Worm (Caenorhabditis elegans) whole organism, young adult: ENCODE measurements around the gene srxa-18.
A peak's percentile ranks its signal among the peaks of the same experiment; 100 is the strongest.

Source experiments
- B0035.1 ChIP-seq: sonication (generic microtip); optimal IDR thresholded peaks from 2 replicates; lab custom pipeline; 2016; ENCODE audit warnings: missing genetic modification characterization, mild to moderate bottlenecking, missing compliant biosample characterization, missing genotype, missing genetic modification reagents
- B0336.3 ChIP-seq: fragments of 200-800 bp; sonication (Bioruptor generic); IDR thresholded peaks from 2 replicates; pipeline ENCODE4 v1.3.6; 2022; ENCODE audit warnings: missing genetic modification characterization, missing compliant biosample characterization
- C06A6.2 ChIP-seq: fragments of 200-800 bp; sonication (Bioruptor generic); conservative IDR thresholded peaks from 2 replicates; pipeline ENCODE4 v1.3.6; 2022; ENCODE audit warnings: missing genetic modification characterization, missing compliant biosample characterization
- Y53G8AR.9 ChIP-seq: fragments of 200-800 bp; sonication (Bioruptor generic); conservative IDR thresholded peaks from 2 replicates; pipeline ENCODE4 v1.3.6; 2022; ENCODE audit warnings: missing genetic modification reagents, missing genetic modification characterization, missing compliant biosample characterization
- Y79H2A.3 ChIP-seq: fragments of 200-800 bp; sonication (Bioruptor generic); conservative IDR thresholded peaks from 2 replicates; pipeline ENCODE4 v1.3.6; 2022; ENCODE audit warnings: missing genetic modification reagents, missing genetic modification characterization, missing compliant biosample characterization
- Y95B8A.8 ChIP-seq: fragments of 200-800 bp; sonication (Bioruptor generic); IDR thresholded peaks from 2 replicates; pipeline ENCODE4 v1.3.6; 2022; ENCODE audit warnings: missing genetic modification reagents, missing genetic modification characterization, missing compliant biosample characterization
- attf-3 ChIP-seq: fragments of 200-800 bp; sonication (Bioruptor generic); conservative IDR thresholded peaks from 2 replicates; pipeline ENCODE4 v1.3.6; 2022; ENCODE audit warnings: missing genetic modification reagents, missing genetic modification characterization, missing compliant biosample characterization
- attf-6 ChIP-seq: fragments of 200-800 bp; sonication (Bioruptor generic); IDR thresholded peaks from 2 replicates; pipeline ENCODE4 v1.3.6; 2022; ENCODE audit warnings: missing genetic modification reagents, missing genetic modification characterization, missing compliant biosample characterization
- cebp-1 ChIP-seq, 2 experiments: fragments of 200-800 bp in 1 of 2; sonication (Bioruptor generic) in 1 of 2; sonication (generic microtip) in 1 of 2; IDR thresholded peaks in 1 of 2; optimal IDR thresholded peaks in 1 of 2; 2 replicates each; pipeline versions ENCODE4 v1.3.6 to Lab custom; 2017 to 2022; ENCODE audit warnings: missing compliant biosample characterization in 2 of 2, missing genetic modification characterization in 2 of 2, mild to moderate bottlenecking in 1 of 2, missing genetic modification reagents in 1 of 2, moderate library complexity in 1 of 2
- chd-7 ChIP-seq: sonication (generic microtip); optimal IDR thresholded peaks from 2 replicates; lab custom pipeline; 2016; ENCODE audit warnings: mild to moderate bottlenecking, missing genetic modification characterization, moderate library complexity, missing compliant biosample characterization
- dpff-1 ChIP-seq: sonication (generic microtip); optimal IDR thresholded peaks from 2 replicates; lab custom pipeline; 2017; ENCODE audit warnings: mild to moderate bottlenecking, missing genetic modification characterization, missing compliant biosample characterization
- efl-1 ChIP-seq: fragments of 150-350 bp; optimal IDR thresholded peaks from 2 replicates; lab custom pipeline; 2014; ENCODE audit warnings: missing biosample characterization, missing genetic modification reagents, missing genetic modification characterization
- egl-44 ChIP-seq: fragments of 200-800 bp; sonication (Bioruptor generic); IDR thresholded peaks from 2 replicates; pipeline ENCODE4 v1.3.6; 2022; ENCODE audit warnings: missing genetic modification reagents, missing genetic modification characterization, missing compliant biosample characterization
- ekl-4 ChIP-seq: fragments of 200-800 bp; sonication (Bioruptor generic); IDR thresholded peaks from 2 replicates; pipeline ENCODE4 v1.3.6; 2022; ENCODE audit warnings: missing genetic modification reagents, missing genetic modification characterization, missing compliant biosample characterization
- ets-4 ChIP-seq: fragments of 200-800 bp; sonication (Bioruptor generic); optimal IDR thresholded peaks from 2 replicates; lab custom pipeline; 2018; ENCODE audit warnings: mild to moderate bottlenecking, missing genetic modification characterization, missing compliant biosample characterization
- hmg-20 ChIP-seq: fragments of 200-800 bp; sonication (Bioruptor generic); IDR thresholded peaks from 2 replicates; pipeline ENCODE4 v1.3.6; 2022; ENCODE audit warnings: missing genetic modification reagents, missing genetic modification characterization, missing compliant biosample characterization
- lag-1 ChIP-seq: fragments of 200-800 bp; sonication (Bioruptor generic); IDR thresholded peaks from 2 replicates; pipeline ENCODE4 v1.3.6; 2022; ENCODE audit warnings: missing genetic modification reagents, missing genetic modification characterization, missing compliant biosample characterization
- let-526 ChIP-seq: fragments of 200-800 bp; sonication (Bioruptor generic); IDR thresholded peaks from 2 replicates; pipeline ENCODE4 v1.3.6; 2022; ENCODE audit warnings: missing genetic modification reagents, missing genetic modification characterization, missing compliant biosample characterization
- lin-35 ChIP-seq, 3 experiments: fragments of 150-350 bp in 2 of 3; sonication (generic microtip) in 1 of 3; optimal IDR thresholded peaks; 2 replicates each; lab custom pipeline; 2014 to 2018; ENCODE audit warnings: missing biosample characterization in 3 of 3, missing genetic modification characterization in 3 of 3, missing genetic modification reagents in 3 of 3
- lin-54 ChIP-seq: fragments of 200-800 bp; sonication (Bioruptor generic); optimal IDR thresholded peaks from 2 replicates; lab custom pipeline; 2018; ENCODE audit warnings: mild to moderate bottlenecking, missing genetic modification characterization, missing compliant biosample characterization
- lir-1 ChIP-seq: fragments of 200-800 bp; sonication (Bioruptor generic); conservative IDR thresholded peaks from 2 replicates; pipeline ENCODE4 v1.3.6; 2022; ENCODE audit warnings: missing genetic modification reagents, missing genetic modification characterization, missing compliant biosample characterization
- madf-3 ChIP-seq: fragments of 200-800 bp; sonication (Bioruptor generic); IDR thresholded peaks from 2 replicates; pipeline ENCODE4 v1.3.6; 2022; ENCODE audit warnings: missing genetic modification reagents, missing genetic modification characterization, missing compliant biosample characterization
- mxl-1 ChIP-seq: sonication (generic microtip); optimal IDR thresholded peaks from 2 replicates; lab custom pipeline; 2016; ENCODE audit warnings: missing genetic modification characterization, missing compliant biosample characterization
- nfyb-1 ChIP-seq: fragments of 200-800 bp; sonication (Bioruptor generic); IDR thresholded peaks from 2 replicates; pipeline ENCODE4 v1.3.6; 2022; ENCODE audit warnings: missing genetic modification reagents, missing genetic modification characterization, missing compliant biosample characterization
- nhr-120 ChIP-seq: fragments of 200-800 bp; sonication (Bioruptor generic); IDR thresholded peaks from 2 replicates; pipeline ENCODE4 v1.3.6; 2022; ENCODE audit warnings: missing genetic modification characterization, missing compliant biosample characterization
- nhr-80 ChIP-seq: sonication (generic microtip); optimal IDR thresholded peaks from 2 replicates; lab custom pipeline; 2016; ENCODE audit warnings: missing genetic modification characterization, missing compliant biosample characterization
- sea-2 ChIP-seq: fragments of 200-800 bp; sonication (Bioruptor generic); IDR thresholded peaks from 2 replicates; pipeline ENCODE4 v1.3.6; 2022; ENCODE audit warnings: missing genetic modification characterization, missing compliant biosample characterization
- snpc-1.1 ChIP-seq: sonication (generic microtip); optimal IDR thresholded peaks from 2 replicates; lab custom pipeline; 2017; ENCODE audit warnings: missing genetic modification characterization, mild to moderate bottlenecking, missing compliant biosample characterization, antibody characterized with exemption, moderate library complexity, missing genotype, missing genetic modification reagents; ENCODE audit not compliant: insufficient read depth
- snpc-4 ChIP-seq, 5 experiments: fragments of 150-350 bp in 1 of 5; sonication (generic microtip) in 4 of 5; optimal IDR thresholded peaks; 2 replicates each; lab custom pipeline; 2014 to 2018; ENCODE audit warnings: missing genetic modification characterization in 5 of 5, missing biosample characterization in 3 of 5, antibody characterized with exemption in 2 of 5, mild to moderate bottlenecking in 2 of 5, missing compliant biosample characterization in 2 of 5, missing genotype in 2 of 5, moderate library complexity in 2 of 5, missing genetic modification reagents in 1 of 5
- unc-130 ChIP-seq: sonication (generic microtip); optimal IDR thresholded peaks from 2 replicates; lab custom pipeline; 2016; ENCODE audit warnings: missing genetic modification reagents, missing genetic modification characterization, missing compliant biosample characterization
- unc-62 ChIP-seq: fragments of 150-350 bp; optimal IDR thresholded peaks from 2 replicates; lab custom pipeline; 2014; ENCODE audit warnings: missing biosample characterization, missing genetic modification reagents, missing genetic modification characterization
- ztf-25 ChIP-seq: fragments of 200-800 bp; sonication (Bioruptor generic); IDR thresholded peaks from 2 replicates; pipeline ENCODE4 v1.3.6; 2022; ENCODE audit warnings: missing genetic modification reagents, missing genetic modification characterization, missing compliant biosample characterization
- ztf-28 ChIP-seq: fragments of 200-800 bp; sonication (Bioruptor generic); IDR thresholded peaks from 2 replicates; pipeline ENCODE4 v1.3.6; 2022; ENCODE audit warnings: missing genetic modification reagents, missing genetic modification characterization, missing compliant biosample characterization

Gene srxa-18

DNA sequence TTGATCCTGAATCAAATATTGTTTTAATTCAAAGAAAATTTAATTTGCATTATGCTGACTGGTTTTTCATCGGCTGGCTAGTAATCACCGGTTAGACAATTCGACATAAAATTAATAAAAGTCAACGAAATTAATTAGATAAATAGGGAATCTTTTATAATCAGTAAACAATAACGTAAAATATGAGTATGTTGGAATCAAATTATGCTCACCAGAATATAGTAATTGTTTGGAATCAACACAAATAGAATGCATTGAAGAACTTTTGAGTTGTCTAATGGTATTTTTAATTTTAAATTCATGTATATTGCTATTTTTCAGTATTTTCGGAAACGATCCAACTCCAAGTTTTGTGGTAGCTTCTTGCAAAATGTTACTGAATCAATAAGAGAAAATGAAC, 15.4 kb downstream of the srxa-18 start, which contains the start of gene C08B6.2:
TSS of gene C08B6.2 (plus strand) at position 301 of the 400 bp plus-strand sequence.
- no peak for TF ChIP-seq Y79H2A.3
- TF ChIP-seq efl-1 = no peak
- TF ChIP-seq, all 124 proteins: peak for 0

DNA sequence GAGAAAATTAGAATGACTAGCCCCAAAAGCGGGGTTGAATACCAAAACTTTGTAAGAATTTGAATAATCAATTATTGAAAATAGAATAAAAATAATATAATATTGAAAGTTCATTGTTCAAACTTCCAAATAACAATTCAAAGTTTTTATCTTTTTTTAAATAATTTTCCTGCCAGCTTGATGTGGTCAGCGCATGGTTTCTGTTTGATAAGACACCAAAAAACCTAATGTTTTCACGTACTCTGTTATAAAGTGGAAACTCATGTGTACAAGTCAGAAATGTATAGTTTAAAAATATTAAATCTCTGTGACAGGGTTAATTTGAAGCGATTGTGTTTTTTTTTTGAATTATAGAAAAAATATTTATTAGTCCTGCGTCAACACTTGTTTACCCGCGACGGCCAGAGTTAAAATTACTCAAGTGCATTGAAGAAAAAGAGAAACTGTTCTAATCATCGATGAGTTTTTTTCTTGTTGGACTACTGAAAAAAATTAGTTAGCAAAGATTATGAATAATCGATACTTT, 15.9 kb downstream of the srxa-18 start, which contains the start of gene ugt-17:
TSS of gene ugt-17 (minus strand) at position 180 of the 526 bp plus-strand sequence.
- TF ChIP-seq egl-44 (GFP tag; lab: Robert Waterston, UW) (no peak), snpc-4 (GFP tag; optimal IDR thresholded peaks at IDR 0.05; lab: Kevin White, UChicago) (no peak), snpc-4 (tag; optimal IDR thresholded peaks at IDR 0.05; lab: Kevin White, UChicago) (peak in 1 of 4 experiments; percentile 8), nfyb-1 (GFP tag; lab: Robert Waterston, UW) (no peak), nhr-80 (tag; lab: Kevin White, UChicago) (peak; percentile 74), lag-1 (GFP tag; lab: Robert Waterston, UW) (no peak)

- TF ChIP-seq nhr-80 (tag; lab: Kevin White, UChicago) (peak; percentile 9), efl-1 (no peak), Y53G8AR.9 (GFP tag; lab: Robert Waterston, UW) (no peak)
Measured at ce11 chrV:10103811-10104210, 17.0 kb downstream of the srxa-18 start.

DNA sequence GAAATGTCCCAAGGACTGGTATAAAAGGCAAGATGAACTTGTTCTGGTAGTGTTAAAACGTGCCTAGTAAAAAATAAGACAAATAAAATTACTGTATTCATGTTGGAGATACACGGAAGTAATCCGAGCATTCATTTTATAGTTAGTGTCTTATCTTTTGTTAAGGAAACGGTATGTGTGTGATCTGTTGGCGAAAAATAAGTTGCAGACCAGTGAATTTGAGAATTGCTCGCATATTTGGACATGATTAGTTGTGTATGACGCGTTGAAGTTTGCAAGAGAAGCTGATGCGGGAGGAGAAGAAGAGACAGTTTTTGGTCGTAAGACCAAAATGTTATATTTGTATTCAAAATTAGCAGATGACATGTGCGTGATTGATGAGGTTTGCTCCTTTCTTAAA, 18.9 kb downstream of the srxa-18 start, which contains the start of gene C08B6.14:
TSS of gene C08B6.14 (minus strand) at position 101 of the 400 bp plus-strand sequence.
- TF ChIP-seq attf-6 (GFP tag; lab: Robert Waterston, UW) = no peak
- TF ChIP-seq ztf-28 = no peak
- no peak for TF ChIP-seq ztf-25
- TF ChIP-seq unc-130 (GFP tag; lab: Kevin White, UChicago) = no peak
- no peak for TF ChIP-seq C06A6.2
- no peak for TF ChIP-seq let-526 (GFP tag; lab: Robert Waterston, UW)
- no peak for TF ChIP-seq attf-3 (GFP tag; lab: Robert Waterston, UW)
- no peak for TF ChIP-seq dpff-1 (tag; lab: Kevin White, UChicago)

- TF ChIP-seq nhr-80 (tag; lab: Kevin White, UChicago) (peak; percentile 52), C06A6.2 (no peak), mxl-1 (tag; lab: Kevin White, UChicago) (no peak), chd-7 (tag; lab: Kevin White, UChicago) (no peak), unc-62 (GFP tag; lab: Kevin White, UChicago) (peak; percentile 14)
Measured at ce11 chrV:10098429-10098828, 22.4 kb downstream of the srxa-18 start, which contains the start of gene ugt-47. Gene ugt-47, minus strand, starts transcription at chrV:10098597.

DNA sequence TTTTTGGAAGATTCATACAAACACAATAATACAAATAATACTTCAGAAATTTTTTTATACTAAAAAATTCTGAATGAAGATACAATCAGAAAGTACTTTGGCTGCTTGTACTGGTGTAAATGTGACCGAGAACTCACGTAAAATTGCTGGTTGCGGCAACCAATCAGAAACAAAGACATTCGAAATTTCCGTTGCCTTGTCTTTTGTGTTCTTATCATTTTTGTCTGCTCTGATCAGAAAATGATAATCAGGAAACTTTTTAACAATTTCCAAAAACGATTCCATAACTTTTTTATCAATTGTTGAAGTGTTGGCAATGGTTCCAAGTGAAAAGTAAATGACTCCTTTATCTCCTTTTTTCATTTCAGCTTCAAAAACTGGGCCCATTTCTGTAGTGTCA, 23.9 kb downstream of the srxa-18 start:
- no peak for TF ChIP-seq lin-54
- peak; percentile 62 for TF ChIP-seq nhr-80 (tag; lab: Kevin White, UChicago)
- no peak for TF ChIP-seq ekl-4
- TF ChIP-seq B0336.3 (GFP tag; lab: Robert Waterston, UW) = no peak
- TF ChIP-seq, all 124 proteins: peak for 1

ce11 chrV:10094374-10094773, 26.4 kb downstream of the srxa-18 start, which contains the start of gene srd-49:
Gene srd-49, plus strand, starts transcription at chrV:10094674.
- TF ChIP-seq ets-4 (GFP tag; lab: Kevin White, UChicago) = no peak

DNA sequence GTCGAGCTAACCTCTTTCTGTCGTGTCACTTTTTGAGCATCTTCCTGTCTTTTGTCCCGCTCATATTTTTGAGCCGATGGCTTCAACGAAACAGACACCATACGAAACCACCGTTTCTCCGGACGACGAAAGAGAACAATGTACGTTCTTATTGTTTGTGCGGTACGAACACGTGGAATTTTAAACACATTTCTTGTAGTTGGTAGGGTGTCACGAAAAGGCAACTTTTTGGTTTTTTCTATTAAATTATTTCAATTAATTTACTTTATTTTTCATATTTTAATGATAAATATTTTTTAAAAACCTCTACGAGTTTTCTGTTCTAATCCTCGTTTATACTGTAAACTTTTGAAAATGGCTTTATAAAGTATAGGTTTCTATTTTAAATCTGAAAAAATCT, 29.6 kb downstream of the srxa-18 start, which contains the start of gene R04B5.11:
TSS of gene R04B5.11 (minus strand) at position 101 of the 400 bp plus-strand sequence.
- no peak for TF ChIP-seq Y53G8AR.9 (GFP tag; lab: Robert Waterston, UW)
- TF ChIP-seq lin-35 (GFP tag; optimal IDR thresholded peaks at IDR 0.05; lab: Kevin White, UChicago) = no peak
- no peak for TF ChIP-seq nhr-80 (tag; lab: Kevin White, UChicago)
- TF ChIP-seq nhr-120 = no peak
- TF ChIP-seq lir-1 (GFP tag; lab: Robert Waterston, UW) = no peak
- no peak for TF ChIP-seq cebp-1 (GFP tag; IDR thresholded peaks at IDR 0.05; lab: Robert Waterston, UW)
- no peak for TF ChIP-seq cebp-1 (tag; optimal IDR thresholded peaks at IDR 0.05; lab: Kevin White, UChicago)
- no peak for TF ChIP-seq ztf-25
- no peak for TF ChIP-seq hmg-20 (GFP tag; lab: Robert Waterston, UW)
- TF ChIP-seq unc-62 (GFP tag; lab: Kevin White, UChicago) = no peak
- no peak for TF ChIP-seq efl-1
- no peak for TF ChIP-seq snpc-1.1 (tag; lab: Kevin White, UChicago)
- TF ChIP-seq Y95B8A.8 = no peak
- no peak for TF ChIP-seq attf-3 (GFP tag; lab: Robert Waterston, UW)
- TF ChIP-seq B0035.1 (tag; lab: Kevin White, UChicago) = no peak
- TF ChIP-seq sea-2 (GFP tag; lab: Robert Waterston, UW) = no peak
- TF ChIP-seq madf-3 = no peak
